Worm (Caenorhabditis elegans): Measurements from ENCODE around the gene mrps-18.C.

DNA sequence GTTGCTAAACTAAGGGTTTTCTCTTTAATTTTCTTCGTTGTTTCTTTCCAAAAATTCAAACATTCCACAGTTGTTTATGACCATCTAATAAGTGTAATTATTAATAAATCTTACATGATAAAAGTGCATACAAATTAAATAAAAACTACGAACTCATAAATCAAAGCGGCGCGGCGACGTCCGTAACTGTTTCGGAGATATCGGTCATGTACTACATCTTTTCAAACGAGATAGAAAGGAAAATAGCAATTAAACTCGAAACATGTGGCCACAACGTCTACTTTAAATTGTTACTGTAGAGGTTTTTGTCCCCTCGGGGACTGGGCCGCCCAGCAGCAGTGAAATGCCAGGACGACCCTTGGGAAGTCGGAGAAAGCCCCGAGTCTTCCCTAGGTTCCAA lies 20.1 kb upstream of the mrps-18.C start:
- no peak for TF ChIP-seq bed-1 (GFP tag; IDR thresholded peaks at IDR 0.05)
- no peak for TF ChIP-seq lin-35 (GFP tag; optimal IDR thresholded peaks at IDR 0.05)
- TF ChIP-seq D2030.7 (GFP tag; IDR thresholded peaks at IDR 0.05) = no peak
- TF ChIP-seq lsl-1 (GFP tag; optimal IDR thresholded peaks at IDR 0.05) = no peak
